Fruit fly (Drosophila melanogaster): ENCODE measurements around the gene Ilp8.
A peak's percentile ranks its signal among the peaks of the same experiment; 100 is the strongest.

Gene Ilp8

DNA sequence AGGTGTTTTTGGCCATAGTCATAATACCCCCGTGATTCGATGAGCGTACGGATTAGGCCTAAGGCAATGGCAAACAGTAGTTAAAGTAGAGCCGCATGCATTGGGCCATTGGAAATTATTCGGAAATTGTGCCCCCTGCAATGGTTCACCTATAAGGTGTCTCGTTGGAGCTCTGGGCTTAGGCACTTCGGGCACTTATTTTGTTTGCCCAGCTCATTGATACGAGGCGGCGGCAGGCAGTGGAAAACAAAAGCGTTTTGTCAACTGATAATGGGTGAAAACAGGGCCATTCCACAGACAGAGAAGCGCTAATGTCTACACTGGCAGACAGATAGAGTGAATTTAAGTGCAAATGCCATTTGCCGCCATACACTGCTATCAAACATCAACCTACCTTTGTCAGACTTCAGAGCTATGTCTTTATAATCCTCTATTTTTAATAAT, 25.6 kb downstream of the Ilp8 start (continued):
- TF ChIP-seq toy (GFP tag; IDR thresholded peaks at IDR 0.05) (no peak), kni (GFP tag; optimal IDR thresholded peaks at IDR 0.05) (peak; percentile 51), CG17328 (GFP tag; IDR thresholded peaks at IDR 0.05) (no peak), ttk (GFP tag; IDR thresholded peaks at IDR 0.05) (peak; percentile 24; the same call in 1 of the 2 replicates), BEAF-32 (GFP tag; optimal IDR thresholded peaks at IDR 0.05) (no peak), abd-A (tag; optimal IDR thresholded peaks at IDR 0.05) (no peak), cwo (GFP tag; optimal IDR thresholded peaks at IDR 0.05) (peak; percentile 20), B-H2 (GFP tag; optimal IDR thresholded peaks at IDR 0.05) (peak; percentile 39), CG7271 (tag; optimal IDR thresholded peaks at IDR 0.05) (no peak), CG2116 (GFP tag; optimal IDR thresholded peaks at IDR 0.05) (no peak), grau (tag; optimal IDR thresholded peaks at IDR 0.05) (no peak), Awh (GFP tag; IDR thresholded peaks at IDR 0.05) (no peak), HLH4C (GFP tag; IDR thresholded peaks at IDR 0.05; ENCODE audit: partially characterized antibody) (no peak), CG13287 (GFP tag; IDR thresholded peaks at IDR 0.05; ENCODE audit: partially characterized antibody) (no peak), CG15696 (tag; optimal IDR thresholded peaks at IDR 0.05) (no peak), CG15073 (GFP tag; optimal IDR thresholded peaks at IDR 0.05) (no peak), Ssrp (tag; optimal IDR thresholded peaks at IDR 0.05) (no peak), ewg (GFP tag; optimal IDR thresholded peaks at IDR 0.05) (no peak), CG12155 (GFP tag; optimal IDR thresholded peaks at IDR 0.05) (no peak), dm (GFP tag; optimal IDR thresholded peaks at IDR 0.05) (no peak), CG18262 (tag; optimal IDR thresholded peaks at IDR 0.05) (no peak), Fer1 (GFP tag; optimal IDR thresholded peaks at IDR 0.05) (peak; percentile 9), eve (GFP tag; optimal IDR thresholded peaks at IDR 0.05) (no peak), CG3838 (GFP tag; optimal IDR thresholded peaks at IDR 0.05) (no peak), CG34376 (GFP tag; optimal IDR thresholded peaks at IDR 0.05) (peak; percentile 23), CG9817 (tag; optimal IDR thresholded peaks at IDR 0.05) (no peak), jumu (GFP tag; optimal IDR thresholded peaks at IDR 0.05) (no peak), CG7786 (GFP tag; optimal IDR thresholded peaks at IDR 0.05) (no peak), z (GFP tag; IDR thresholded peaks at IDR 0.05) (0 out of 3 replicates have a peak, but pooled peaks have one; percentile 50), Sox100B (GFP tag; optimal IDR thresholded peaks at IDR 0.05) (no peak), Hr3 (GFP tag; optimal IDR thresholded peaks at IDR 0.05) (no peak), CG11085 (GFP tag; IDR thresholded peaks at IDR 0.05) (no peak), CG8290 (GFP tag; optimal IDR thresholded peaks at IDR 0.05) (no peak), CG8290 (tag; optimal IDR thresholded peaks at IDR 0.05) (peak in 1 of 2 experiments; percentile 21), CG13296 (GFP tag; optimal IDR thresholded peaks at IDR 0.05) (peak; percentile 34), CG18476 (GFP tag; optimal IDR thresholded peaks at IDR 0.05) (no peak), yki (optimal IDR thresholded peaks at IDR 0.05) (no peak), dysf (GFP tag; IDR thresholded peaks at IDR 0.05) (peak; percentile 46; the same call in 2 of the 3 replicates), dpn (GFP tag; optimal IDR thresholded peaks at IDR 0.05) (no peak), Bdp1 (GFP tag; optimal IDR thresholded peaks at IDR 0.05) (peak; percentile 4), CG4854 (GFP tag; optimal IDR thresholded peaks at IDR 0.05) (no peak), ab (GFP tag; optimal IDR thresholded peaks at IDR 0.05) (no peak), CG7556 (GFP tag; optimal IDR thresholded peaks at IDR 0.05) (no peak), zfh1 (GFP tag; IDR thresholded peaks at IDR 0.05) (0 out of 3 replicates have a peak, but pooled peaks have one; percentile 21), crp (GFP tag; optimal IDR thresholded peaks at IDR 0.05) (no peak), ro (GFP tag; IDR thresholded peaks at IDR 0.05) (no peak), zfh2 (GFP tag; optimal IDR thresholded peaks at IDR 0.05) (no peak), CG6175 (GFP tag; IDR thresholded peaks at IDR 0.05) (no peak), CG18599 (GFP tag; optimal IDR thresholded peaks at IDR 0.05) (no peak), CG1792 (GFP tag; optimal IDR thresholded peaks at IDR 0.05) (no peak), Ptx1 (GFP tag; IDR thresholded peaks at IDR 0.05) (0 out of 2 replicates have a peak, but pooled peaks have one; percentile 31), bcd (GFP tag; optimal IDR thresholded peaks at IDR 0.05) (no peak)
